Worm (Caenorhabditis elegans): ENCODE results near the gene inx-2.

DNA sequence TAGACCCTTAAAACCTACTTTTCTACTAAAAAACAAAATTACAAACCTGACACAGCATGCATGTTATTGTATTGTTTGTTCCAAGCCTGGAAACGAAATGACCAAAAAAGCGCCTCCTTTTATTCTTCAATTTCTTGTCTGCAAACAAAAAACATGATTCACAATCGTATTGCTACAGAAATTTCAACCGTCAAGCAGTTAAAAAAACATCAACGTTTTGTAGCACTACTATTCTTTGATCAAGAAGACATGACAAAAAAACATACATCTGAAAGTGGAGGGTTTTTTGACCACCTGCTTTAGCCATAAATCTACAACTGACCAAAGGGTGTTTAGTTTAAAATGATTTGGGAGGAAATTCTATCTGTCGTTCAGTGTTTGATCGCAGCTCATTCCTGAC is 15.4 kb downstream of the inx-2 start, which contains the start of gene F38B2.6:
- TF ChIP-seq egrh-3 (GFP tag; IDR thresholded peaks at IDR 0.05) (no peak), Y67H2A.10 (GFP tag; conservative IDR thresholded peaks at IDR 0.05) (no peak), B0336.3 (GFP tag; IDR thresholded peaks at IDR 0.05) (no peak), efl-1 (GFP tag; optimal IDR thresholded peaks at IDR 0.05) (no peak), tlf-1 (GFP tag; optimal IDR thresholded peaks at IDR 0.05) (no peak), dpff-1 (tag; optimal IDR thresholded peaks at IDR 0.05) (no peak), K12H6.12 (tag; optimal IDR thresholded peaks at IDR 0.05) (no peak), unc-130 (GFP tag; optimal IDR thresholded peaks at IDR 0.05) (no peak), snpc-1.3 (tag; optimal IDR thresholded peaks at IDR 0.05; ENCODE audit: insufficient read depth) (no peak), pha-4 (tag; optimal IDR thresholded peaks at IDR 0.05) (no peak), attf-6 (GFP tag; IDR thresholded peaks at IDR 0.05) (no peak), F23B12.7 (tag; optimal IDR thresholded peaks at IDR 0.05; ENCODE audit: insufficient read depth) (no peak), sdz-38 (tag; optimal IDR thresholded peaks at IDR 0.05) (no peak), let-526 (GFP tag; IDR thresholded peaks at IDR 0.05) (no peak)

Data from whole organism, young adult.